Worm (Caenorhabditis elegans): ENCODE data around the gene clec-146.
A peak's percentile ranks its signal among the peaks of the same experiment; 100 is the strongest.

Gene clec-146

DNA sequence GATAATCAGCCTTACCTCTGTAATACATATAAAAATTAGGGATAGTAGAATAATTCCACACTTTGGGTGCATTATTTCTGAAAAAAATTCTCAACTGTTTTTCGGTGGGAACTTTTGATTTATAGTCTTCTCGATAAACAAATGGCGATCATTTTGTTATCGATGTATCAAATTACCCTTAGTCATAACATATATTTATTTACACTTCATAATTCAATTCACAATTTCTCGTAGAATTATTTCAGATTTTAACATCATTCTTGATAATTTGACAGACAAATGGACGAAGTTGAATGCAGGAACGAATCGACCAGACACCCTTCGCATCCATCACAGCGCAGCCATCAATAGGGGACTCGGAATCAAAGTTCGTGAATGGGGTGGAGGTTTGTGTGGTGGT is 3.1 kb downstream of the clec-146 start, which contains the start of gene clec-145:
clec-145 (minus strand) TSS at position 101 of the 400 bp plus-strand sequence.
- no peak for TF ChIP-seq ztf-29 (GFP tag; IDR thresholded peaks at IDR 0.05)
- no peak for TF ChIP-seq ref-1 (GFP tag; conservative IDR thresholded peaks at IDR 0.05)
- TF ChIP-seq med-1 (GFP tag; optimal IDR thresholded peaks at IDR 0.05; ENCODE audit: insufficient read depth) = no peak
- no peak for TF ChIP-seq T22C8.4 (GFP tag; IDR thresholded peaks at IDR 0.05)
- no peak for TF ChIP-seq ztf-23 (GFP tag; IDR thresholded peaks at IDR 0.05)
- TF ChIP-seq flt-1 (GFP tag; IDR thresholded peaks at IDR 0.05) = no peak
- TF ChIP-seq cog-1 (tag; optimal IDR thresholded peaks at IDR 0.05) = no peak
- TF ChIP-seq klf-2 (GFP tag; conservative IDR thresholded peaks at IDR 0.05) = no peak
- TF ChIP-seq tab-1 (GFP tag; IDR thresholded peaks at IDR 0.05) = no peak

DNA sequence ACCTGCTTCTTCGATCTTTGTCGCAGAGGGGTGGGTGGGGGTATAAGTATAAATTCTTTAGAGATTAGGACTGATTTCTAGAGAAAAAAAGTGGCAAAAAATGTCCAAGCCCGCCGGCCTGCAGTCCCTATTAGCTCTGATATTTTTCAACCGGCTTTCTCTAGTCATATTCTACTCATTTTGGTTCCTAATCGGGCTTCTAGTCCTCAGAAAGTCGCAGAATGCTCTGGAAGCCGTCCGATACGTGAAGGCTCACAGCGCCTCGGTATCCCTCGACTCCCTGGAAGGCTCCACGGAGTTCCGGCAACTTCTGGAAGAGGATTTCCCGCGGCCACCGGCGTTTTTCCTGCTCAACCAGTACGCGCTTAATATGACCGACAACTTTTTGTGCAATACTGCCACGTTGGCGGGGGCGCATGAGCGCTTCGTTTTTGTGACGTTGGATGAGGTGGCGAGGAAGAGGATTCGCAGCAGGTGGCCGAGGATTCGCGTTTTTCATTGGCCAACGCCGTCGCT is 7.9 kb downstream of the clec-146 start, which contains the start of gene Y48E1B.8:
Y48E1B.8 (plus strand) TSS at position 51 of the 516 bp plus-strand sequence.
- TF ChIP-seq T22C8.4 (GFP tag; IDR thresholded peaks at IDR 0.05) (no peak), ref-1 (GFP tag; conservative IDR thresholded peaks at IDR 0.05) (no peak), tab-1 (GFP tag; IDR thresholded peaks at IDR 0.05) (no peak), flt-1 (GFP tag; IDR thresholded peaks at IDR 0.05) (no peak), klf-2 (GFP tag; conservative IDR thresholded peaks at IDR 0.05) (no peak), ztf-23 (GFP tag; IDR thresholded peaks at IDR 0.05) (no peak), med-1 (GFP tag; optimal IDR thresholded peaks at IDR 0.05; ENCODE audit: insufficient read depth) (no peak), cog-1 (tag; optimal IDR thresholded peaks at IDR 0.05) (no peak), ztf-29 (GFP tag; IDR thresholded peaks at IDR 0.05) (no peak)

DNA sequence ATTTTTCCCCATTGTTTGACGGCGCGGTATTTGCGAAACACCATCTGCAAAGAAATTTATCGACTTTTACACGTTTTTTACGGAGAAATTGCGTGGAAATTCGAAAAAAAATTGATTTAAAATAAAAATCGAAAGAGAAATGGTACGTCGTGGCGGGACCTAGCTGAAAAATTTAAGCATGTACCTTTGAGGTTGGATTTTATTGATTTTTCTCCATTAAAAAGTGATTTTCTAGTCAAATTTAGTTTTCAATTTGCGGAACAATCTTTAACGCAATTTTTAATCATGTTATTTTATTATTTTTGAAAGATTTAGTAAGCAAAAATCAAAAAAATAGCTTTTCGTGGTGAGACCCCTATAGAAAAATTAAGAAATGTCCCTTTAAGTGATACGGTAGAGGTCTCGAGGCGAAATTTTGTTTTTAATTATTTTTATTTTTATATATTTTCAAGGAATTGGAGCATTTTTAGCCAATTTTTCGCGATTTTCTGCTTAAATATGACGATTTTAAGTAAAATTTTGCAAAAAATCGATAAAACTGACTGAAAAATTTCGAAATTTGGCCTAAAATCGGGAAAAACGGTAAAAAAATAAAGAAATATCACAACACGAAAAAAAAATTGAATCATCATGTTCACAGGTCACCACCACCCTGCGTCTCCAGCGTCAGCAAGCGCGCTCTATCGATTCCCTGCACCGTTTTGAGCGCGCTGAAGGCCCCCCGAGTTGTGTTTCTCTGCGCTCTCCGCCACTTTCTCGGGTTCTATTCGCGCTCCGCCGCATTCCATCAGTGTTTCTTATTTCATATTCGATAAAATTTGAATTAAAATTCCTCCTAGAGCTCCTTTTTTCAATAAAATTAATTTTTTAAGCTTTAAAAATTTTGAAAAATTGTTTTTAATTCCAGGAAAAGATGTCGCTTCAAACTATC is 18.3 kb downstream of the clec-146 start, which contains the start of the genes mrpl-37 and lin-38:
mrpl-37 (minus strand) TSS at position 51 of the 931 bp plus-strand sequence.
lin-38 (plus strand) TSS at position 908 of the 931 bp plus-strand sequence.
- TF ChIP-seq cog-1 (tag; optimal IDR thresholded peaks at IDR 0.05) (peak; percentile 33), ref-1 (GFP tag; conservative IDR thresholded peaks at IDR 0.05) (no peak), T22C8.4 (GFP tag; IDR thresholded peaks at IDR 0.05) (peak; percentile 24; the same call in 1 of the 2 replicates)

DNA sequence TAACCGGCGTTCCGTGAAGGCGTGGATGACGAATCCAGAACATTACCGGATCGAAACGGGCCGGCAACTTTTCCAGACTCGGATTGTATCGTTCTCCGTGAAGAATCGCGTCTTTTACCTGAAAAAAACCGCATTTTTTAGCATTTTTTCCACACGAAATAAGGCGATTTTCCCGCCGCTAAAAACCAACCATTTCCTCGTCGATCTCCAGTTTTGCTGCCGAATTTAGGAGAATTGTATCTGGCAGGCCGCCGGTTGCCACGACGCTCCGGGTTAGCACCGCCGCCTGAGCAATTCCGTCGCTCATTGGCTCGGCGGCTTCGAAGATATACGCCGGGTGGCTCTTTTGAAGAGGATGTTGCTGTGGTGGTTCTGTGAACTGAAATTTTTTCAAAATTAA is 19.2 kb downstream of the clec-146 start:
- TF ChIP-seq med-1 (GFP tag; optimal IDR thresholded peaks at IDR 0.05; ENCODE audit: insufficient read depth) (no peak), klf-2 (GFP tag; conservative IDR thresholded peaks at IDR 0.05) (no peak), ztf-29 (GFP tag; IDR thresholded peaks at IDR 0.05) (no peak), flt-1 (GFP tag; IDR thresholded peaks at IDR 0.05) (no peak), ref-1 (GFP tag; conservative IDR thresholded peaks at IDR 0.05) (no peak), cog-1 (tag; optimal IDR thresholded peaks at IDR 0.05) (no peak), tab-1 (GFP tag; IDR thresholded peaks at IDR 0.05) (no peak)

DNA sequence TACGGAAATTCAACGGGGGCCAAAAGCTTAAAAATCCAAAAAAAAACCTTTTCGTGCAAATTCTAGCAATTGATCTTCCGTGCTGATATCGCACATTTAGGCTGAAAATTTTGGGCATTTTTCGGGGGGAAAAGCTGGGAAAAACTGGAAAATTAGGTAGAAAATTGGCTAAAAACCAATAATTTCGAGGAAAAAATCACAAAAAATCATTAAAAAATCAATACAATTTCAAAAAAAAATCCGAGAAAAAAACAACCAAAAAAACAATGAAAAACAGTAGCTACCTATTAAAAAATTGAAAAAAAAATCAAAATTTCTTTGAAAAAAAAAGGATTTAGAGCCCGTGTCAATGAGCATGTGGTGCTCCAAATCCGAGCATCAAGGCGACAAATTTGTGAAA is 25.7 kb downstream of the clec-146 start, which contains the start of gene Y48E1B.3:
Y48E1B.3 (minus strand) TSS at position 101 of the 400 bp plus-strand sequence.
- no peak for TF ChIP-seq med-1 (GFP tag; optimal IDR thresholded peaks at IDR 0.05; ENCODE audit: insufficient read depth)
- TF ChIP-seq cog-1 (tag; optimal IDR thresholded peaks at IDR 0.05) = no peak
- TF ChIP-seq ref-1 (GFP tag; conservative IDR thresholded peaks at IDR 0.05) = no peak
- no peak for TF ChIP-seq ztf-23 (GFP tag; IDR thresholded peaks at IDR 0.05)
- TF ChIP-seq flt-1 (GFP tag; IDR thresholded peaks at IDR 0.05) = no peak
- no peak for TF ChIP-seq T22C8.4 (GFP tag; IDR thresholded peaks at IDR 0.05)
- no peak for TF ChIP-seq ztf-29 (GFP tag; IDR thresholded peaks at IDR 0.05)
- no peak for TF ChIP-seq tab-1 (GFP tag; IDR thresholded peaks at IDR 0.05)
- no peak for TF ChIP-seq klf-2 (GFP tag; conservative IDR thresholded peaks at IDR 0.05)

DNA sequence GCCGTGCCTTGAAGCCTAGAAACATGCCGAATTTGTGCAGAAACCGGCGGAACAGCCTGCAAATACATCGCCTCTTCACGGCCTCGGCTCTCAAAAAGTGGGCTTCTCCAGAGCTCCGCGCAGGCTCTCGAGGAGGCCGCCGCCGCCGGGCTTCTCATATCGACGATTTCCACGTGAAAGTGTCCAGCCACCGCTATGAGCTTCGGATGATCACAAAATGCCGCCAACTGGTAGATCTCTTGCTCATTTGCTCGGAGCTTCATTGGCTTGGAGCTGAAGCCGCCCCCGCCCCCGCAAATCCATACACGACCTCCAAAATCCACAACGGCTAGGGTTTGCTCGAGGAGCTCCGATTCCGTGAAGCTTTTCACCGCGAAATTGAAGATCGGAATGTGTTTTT is 33.0 kb downstream of the clec-146 start:
- TF ChIP-seq ref-1 (GFP tag; conservative IDR thresholded peaks at IDR 0.05) (no peak), T22C8.4 (GFP tag; IDR thresholded peaks at IDR 0.05) (no peak), tab-1 (GFP tag; IDR thresholded peaks at IDR 0.05) (no peak), ztf-29 (GFP tag; IDR thresholded peaks at IDR 0.05) (no peak), flt-1 (GFP tag; IDR thresholded peaks at IDR 0.05) (no peak), klf-2 (GFP tag; conservative IDR thresholded peaks at IDR 0.05) (no peak), med-1 (GFP tag; optimal IDR thresholded peaks at IDR 0.05; ENCODE audit: insufficient read depth) (no peak), cog-1 (tag; optimal IDR thresholded peaks at IDR 0.05) (no peak), ztf-23 (GFP tag; IDR thresholded peaks at IDR 0.05) (no peak)

DNA sequence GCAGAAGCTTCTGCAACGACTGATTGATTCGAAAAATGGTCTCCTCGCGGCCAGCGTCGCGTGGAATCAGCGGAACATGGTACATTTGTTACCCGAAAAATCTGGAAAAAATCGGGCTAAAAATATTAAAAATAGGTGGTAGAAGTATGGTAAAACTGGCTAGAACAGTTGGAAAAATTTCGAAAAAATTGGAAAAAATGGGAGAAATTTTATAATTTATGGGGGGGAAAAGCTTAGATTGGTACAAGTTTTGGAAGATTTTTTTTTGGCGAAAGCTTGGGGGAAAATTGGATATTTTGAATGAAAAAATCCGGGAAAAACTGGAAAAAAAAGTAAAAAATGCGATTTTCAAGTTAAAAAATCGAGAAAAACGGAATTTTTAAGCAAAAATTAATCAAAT is 46.0 kb downstream of the clec-146 start, which contains the start of gene ddl-2:
ddl-2 (minus strand) TSS at position 101 of the 400 bp plus-strand sequence.
- TF ChIP-seq med-1 (GFP tag; optimal IDR thresholded peaks at IDR 0.05; ENCODE audit: insufficient read depth) = no peak
- no peak for TF ChIP-seq cog-1 (tag; optimal IDR thresholded peaks at IDR 0.05)
- no peak for TF ChIP-seq klf-2 (GFP tag; conservative IDR thresholded peaks at IDR 0.05)
- TF ChIP-seq T22C8.4 (GFP tag; IDR thresholded peaks at IDR 0.05) = no peak
- TF ChIP-seq tab-1 (GFP tag; IDR thresholded peaks at IDR 0.05) = no peak
- TF ChIP-seq flt-1 (GFP tag; IDR thresholded peaks at IDR 0.05) = no peak
- no peak for TF ChIP-seq ztf-29 (GFP tag; IDR thresholded peaks at IDR 0.05)
- no peak for TF ChIP-seq ztf-23 (GFP tag; IDR thresholded peaks at IDR 0.05)
- no peak for TF ChIP-seq ref-1 (GFP tag; conservative IDR thresholded peaks at IDR 0.05)

DNA sequence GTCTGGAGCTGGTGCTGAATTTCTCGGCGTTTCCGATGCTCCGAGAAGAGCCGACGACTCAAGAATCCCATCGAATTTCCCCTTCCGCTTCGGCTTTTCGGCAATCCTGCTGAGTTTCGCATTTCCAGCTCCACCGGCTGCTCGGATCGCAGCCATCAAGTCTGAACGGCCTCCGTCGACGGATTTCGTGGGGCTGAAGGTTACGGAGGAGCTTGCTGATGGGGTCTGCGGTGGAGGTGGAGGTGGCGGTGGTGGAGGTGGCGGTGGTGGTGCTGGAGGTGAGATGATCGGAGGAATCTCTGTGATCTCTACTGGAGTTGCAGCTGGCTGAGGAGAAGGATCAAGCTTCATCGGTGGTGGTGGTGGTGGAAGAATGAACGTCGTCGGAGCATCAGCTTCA is 50.6 kb downstream of the clec-146 start:
- no peak for TF ChIP-seq flt-1 (GFP tag; IDR thresholded peaks at IDR 0.05)
- TF ChIP-seq med-1 (GFP tag; optimal IDR thresholded peaks at IDR 0.05; ENCODE audit: insufficient read depth) = no peak
- no peak for TF ChIP-seq ref-1 (GFP tag; conservative IDR thresholded peaks at IDR 0.05)
- TF ChIP-seq cog-1 (tag; optimal IDR thresholded peaks at IDR 0.05) = no peak
- TF ChIP-seq T22C8.4 (GFP tag; IDR thresholded peaks at IDR 0.05) = no peak
- TF ChIP-seq klf-2 (GFP tag; conservative IDR thresholded peaks at IDR 0.05) = no peak
- TF ChIP-seq ztf-23 (GFP tag; IDR thresholded peaks at IDR 0.05) = no peak
- no peak for TF ChIP-seq ztf-29 (GFP tag; IDR thresholded peaks at IDR 0.05)
- TF ChIP-seq tab-1 (GFP tag; IDR thresholded peaks at IDR 0.05) = no peak

DNA sequence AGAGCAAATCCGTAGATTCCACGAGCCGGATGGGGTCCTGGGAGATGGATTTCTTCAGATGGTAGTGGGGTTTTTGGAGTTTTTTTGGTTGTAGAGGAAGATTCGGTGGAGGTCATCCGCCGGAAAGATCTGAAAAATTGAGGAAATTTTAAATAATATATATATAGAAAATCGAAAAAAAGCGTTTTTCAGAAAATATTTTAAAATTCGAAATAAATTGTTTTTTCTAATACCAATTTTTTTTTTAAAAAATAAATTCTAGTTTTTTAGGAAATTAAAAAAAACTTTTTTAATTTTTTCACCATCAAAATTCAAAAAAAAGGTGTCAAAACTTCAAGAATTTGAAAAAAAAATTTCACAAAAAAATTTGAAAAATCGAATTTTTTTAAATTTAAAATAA is 52.6 kb downstream of the clec-146 start, which contains the start of the genes noa-1 and Y48E1B.17:
noa-1 (minus strand) TSS at position 101 of the 400 bp plus-strand sequence.
Y48E1B.17 (minus strand) TSS at position 129 of the 400 bp plus-strand sequence.
- TF ChIP-seq T22C8.4 (GFP tag; IDR thresholded peaks at IDR 0.05) (no peak), klf-2 (GFP tag; conservative IDR thresholded peaks at IDR 0.05) (no peak), tab-1 (GFP tag; IDR thresholded peaks at IDR 0.05) (no peak), ztf-29 (GFP tag; IDR thresholded peaks at IDR 0.05) (no peak), ztf-23 (GFP tag; IDR thresholded peaks at IDR 0.05) (no peak), med-1 (GFP tag; optimal IDR thresholded peaks at IDR 0.05; ENCODE audit: insufficient read depth) (no peak), ref-1 (GFP tag; conservative IDR thresholded peaks at IDR 0.05) (no peak), flt-1 (GFP tag; IDR thresholded peaks at IDR 0.05) (no peak), cog-1 (tag; optimal IDR thresholded peaks at IDR 0.05) (no peak)
